Fruit fly (Drosophila melanogaster): ENCODE results near the gene S6k.

The S6k gene

DNA sequence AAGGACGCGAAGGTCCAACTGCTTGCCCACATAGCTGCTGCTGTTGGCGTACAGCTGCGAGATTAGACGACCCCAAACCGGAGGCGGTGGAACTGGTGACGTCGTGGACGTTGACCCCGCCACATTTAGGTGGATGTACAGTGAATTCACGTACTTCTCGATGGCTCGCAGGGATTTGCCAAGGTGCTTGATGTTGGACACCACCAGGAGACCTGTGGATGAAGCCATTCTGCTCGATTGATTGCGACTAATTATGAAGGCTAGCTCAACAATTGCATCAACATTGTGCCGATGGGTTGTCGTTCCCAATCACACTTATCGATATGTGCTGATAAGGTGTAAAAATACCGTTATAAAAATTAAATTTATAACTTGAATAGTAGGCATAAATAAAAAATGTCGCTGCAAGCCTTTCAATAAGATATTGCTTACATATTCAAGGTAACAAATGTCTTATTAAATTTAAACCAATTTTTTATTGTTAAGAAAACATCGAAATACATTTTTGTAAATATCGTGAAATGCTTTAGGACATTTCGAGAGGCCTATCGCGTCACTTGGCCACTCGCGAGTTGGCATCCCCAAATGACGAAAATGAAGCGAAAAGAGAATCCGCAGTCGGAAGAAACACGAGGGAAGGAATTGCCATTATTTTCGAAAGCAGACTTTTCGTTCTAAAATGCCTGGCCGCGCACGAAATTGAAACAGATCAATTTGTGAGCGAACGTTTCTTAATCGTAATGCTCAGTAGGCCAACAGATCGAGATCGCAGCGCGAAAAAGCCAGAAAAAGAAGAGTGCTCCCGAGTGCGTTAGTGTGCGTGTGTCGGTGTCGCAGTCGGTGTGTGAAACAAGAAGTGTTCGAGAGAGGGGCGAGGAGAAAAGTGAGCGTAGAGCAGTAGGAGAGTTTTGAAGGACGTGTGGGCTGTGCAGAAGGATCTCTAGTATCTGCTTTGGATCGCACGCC, 41.9 kb downstream of the S6k start, which contains the start of the genes Ppat-Dpck and scny (continued):
- TF ChIP-seq Lhr (GFP tag; optimal IDR thresholded peaks at IDR 0.05): peak; percentile 40
- peak; percentile 17 for TF ChIP-seq Xbp1 (GFP tag; optimal IDR thresholded peaks at IDR 0.05)
- TF ChIP-seq gce (GFP tag; IDR thresholded peaks at IDR 0.05): no peak
- peak; percentile 33 for TF ChIP-seq Hsf (GFP tag; optimal IDR thresholded peaks at IDR 0.05)
- TF ChIP-seq Tbp (GFP tag; optimal IDR thresholded peaks at IDR 0.05): no peak
- TF ChIP-seq sens (GFP tag): peak; percentile 85
- TF ChIP-seq D (optimal IDR thresholded peaks at IDR 0.05): no peak
- no peak for TF ChIP-seq D (GFP tag; optimal IDR thresholded peaks at IDR 0.05)
- peak; percentile 48 for TF ChIP-seq ftz-f1 (GFP tag; optimal IDR thresholded peaks at IDR 0.05)
- 0 out of 2 replicates have a peak, but pooled peaks have one; percentile 13 for TF ChIP-seq Taf1 (GFP tag; IDR thresholded peaks at IDR 0.05)
- TF ChIP-seq CHES-1-like (GFP tag; optimal IDR thresholded peaks at IDR 0.05): peak; percentile 47
- no peak for TF ChIP-seq sim (GFP tag; IDR thresholded peaks at IDR 0.05)
- no peak for TF ChIP-seq CG8089 (GFP tag; optimal IDR thresholded peaks at IDR 0.05)
- TF ChIP-seq Scr (GFP tag; IDR thresholded peaks at IDR 0.05; ENCODE audit: partially characterized antibody): peak; percentile 96
- TF ChIP-seq Bteb2 (GFP tag; optimal IDR thresholded peaks at IDR 0.05): no peak
- no peak for TF ChIP-seq gsb (GFP tag; IDR thresholded peaks at IDR 0.05)
- peak; percentile 50 for TF ChIP-seq CG2712 (tag; optimal IDR thresholded peaks at IDR 0.05)
- no peak for TF ChIP-seq Ada2b (GFP tag; IDR thresholded peaks at IDR 0.05)
- peak; percentile 57 for TF ChIP-seq Max (GFP tag; optimal IDR thresholded peaks at IDR 0.05)
- TF ChIP-seq CG34422 (GFP tag; IDR thresholded peaks at IDR 0.05): peak; percentile 48; the same call in 1 of the 3 replicates
- TF ChIP-seq mld (GFP tag; IDR thresholded peaks at IDR 0.05; ENCODE audit: partially characterized antibody): peak; percentile 86; the same call in 2 of the 3 replicates
- TF ChIP-seq CG7963 (GFP tag; IDR thresholded peaks at IDR 0.05; ENCODE audit: partially characterized antibody): peak; percentile 71; the same call in 2 of the 3 replicates
- TF ChIP-seq CG2889 (GFP tag; IDR thresholded peaks at IDR 0.05): no peak
- TF ChIP-seq phol (tag; optimal IDR thresholded peaks at IDR 0.05): peak; percentile 67
- peak in 1 of 2 experiments; percentile 67 for TF ChIP-seq Pdp1 (GFP tag; optimal IDR thresholded peaks at IDR 0.05)
- TF ChIP-seq Mrtf (GFP tag; IDR thresholded peaks at IDR 0.05): no peak
- no peak for TF ChIP-seq CG11398 (GFP tag; optimal IDR thresholded peaks at IDR 0.05)
- no peak for TF ChIP-seq CG8281 (tag; optimal IDR thresholded peaks at IDR 0.05)
- TF ChIP-seq CG2116 (GFP tag; optimal IDR thresholded peaks at IDR 0.05): peak; percentile 89
- no peak for TF ChIP-seq Fer3 (tag; optimal IDR thresholded peaks at IDR 0.05)
- peak; percentile 83 for TF ChIP-seq CG9797 (GFP tag; optimal IDR thresholded peaks at IDR 0.05)
- peak; percentile 68 for TF ChIP-seq nmo (GFP tag; optimal IDR thresholded peaks at IDR 0.05)
- TF ChIP-seq inv (GFP tag; IDR thresholded peaks at IDR 0.05; ENCODE audit: partially characterized antibody): peak; percentile 89
- no peak for TF ChIP-seq bab2 (GFP tag; optimal IDR thresholded peaks at IDR 0.05)
- TF ChIP-seq cad (GFP tag; optimal IDR thresholded peaks at IDR 0.05): no peak
- TF ChIP-seq Deaf1 (tag; optimal IDR thresholded peaks at IDR 0.05): peak; percentile 86
- no peak for TF ChIP-seq scrt (GFP tag; optimal IDR thresholded peaks at IDR 0.05)
- peak; percentile 31 for TF ChIP-seq CG18262 (tag; optimal IDR thresholded peaks at IDR 0.05)
- peak; percentile 54 for TF ChIP-seq grn (GFP tag; optimal IDR thresholded peaks at IDR 0.05)
- peak; percentile 95 for TF ChIP-seq sna (GFP tag; IDR thresholded peaks at IDR 0.05; ENCODE audit: partially characterized antibody)
- TF ChIP-seq Sin3A (optimal IDR thresholded peaks at IDR 0.05): peak; percentile 89
- TF ChIP-seq sc (optimal IDR thresholded peaks at IDR 0.05): no peak
- TF ChIP-seq sc (GFP tag; optimal IDR thresholded peaks at IDR 0.05): no peak
- TF ChIP-seq Oaz (GFP tag; IDR thresholded peaks at IDR 0.05): no peak
- TF ChIP-seq Dfd (GFP tag; optimal IDR thresholded peaks at IDR 0.05): no peak
- TF ChIP-seq nau (GFP tag; optimal IDR thresholded peaks at IDR 0.05): no peak
- no peak for TF ChIP-seq CG12236 (GFP tag; optimal IDR thresholded peaks at IDR 0.05)
- TF ChIP-seq chinmo (GFP tag; IDR thresholded peaks at IDR 0.05; ENCODE audit: partially characterized antibody): peak; percentile 77; the same call in 2 of the 4 replicates
- TF ChIP-seq CG2199 (GFP tag; IDR thresholded peaks at IDR 0.05): no peak
- no peak for TF ChIP-seq br (optimal IDR thresholded peaks at IDR 0.05)

Data from whole organism, embryonic.